Fruit fly (Drosophila melanogaster) whole organism, embryonic: ENCODE results near the gene rumi.

Experiments used
- Abd-B ChIP-seq: fragments of 200-800 bp; sonication (Bioruptor generic); optimal IDR thresholded peaks from 2 replicates; lab custom pipeline; 2018; ENCODE audit warnings: missing biosample characterization, mild to moderate bottlenecking, missing genetic modification characterization, moderate library complexity
- Bgb ChIP-seq: fragments of 200-800 bp; sonication (Bioruptor generic); IDR thresholded peaks from 2 replicates; pipeline ENCODE4 v1.3.6; 2022; ENCODE audit warnings: missing biosample characterization, missing genetic modification characterization; ENCODE audit not compliant: partially characterized antibody
- CG10267 ChIP-seq: fragments of 200-800 bp; sonication (Bioruptor generic); optimal IDR thresholded peaks from 2 replicates; lab custom pipeline; 2018; ENCODE audit warnings: missing biosample characterization, mild to moderate bottlenecking, missing genetic modification characterization, moderate library complexity
- CG13123 ChIP-seq: fragments of 200-800 bp; sonication (Bioruptor generic); optimal IDR thresholded peaks from 2 replicates; lab custom pipeline; 2016; ENCODE audit warnings: missing biosample characterization, missing genetic modification characterization
- CG13424 ChIP-seq: fragments of 200-800 bp; sonication (Bioruptor generic); optimal IDR thresholded peaks from 2 replicates; lab custom pipeline; 2019; ENCODE audit warnings: missing biosample characterization, mild to moderate bottlenecking, missing genetic modification characterization, moderate library complexity
- CG14710 ChIP-seq: fragments of 200-800 bp; sonication (Bioruptor generic); optimal IDR thresholded peaks from 3 replicates; lab custom pipeline; 2019; ENCODE audit warnings: missing biosample characterization, mild to moderate bottlenecking, missing genetic modification characterization, moderate library complexity
- CG14965 ChIP-seq: fragments of 200-800 bp; sonication (Bioruptor generic); optimal IDR thresholded peaks from 2 replicates; lab custom pipeline; 2016; ENCODE audit warnings: missing biosample characterization, missing genetic modification characterization, borderline replicate concordance
- CG1529 ChIP-seq: fragments of 200-800 bp; sonication (Bioruptor generic); optimal IDR thresholded peaks from 3 replicates; lab custom pipeline; 2018; ENCODE audit warnings: missing biosample characterization, missing genetic modification characterization
- CG15479 ChIP-seq: fragments of 200-800 bp; sonication (Bioruptor generic); optimal IDR thresholded peaks from 3 replicates; lab custom pipeline; 2019; ENCODE audit warnings: missing biosample characterization, mild to moderate bottlenecking, missing genetic modification characterization, moderate library complexity
- CG17912 ChIP-seq: fragments of 200-800 bp; sonication (Bioruptor generic); optimal IDR thresholded peaks from 2 replicates; lab custom pipeline; 2018; ENCODE audit warnings: missing biosample characterization, mild to moderate bottlenecking, missing genetic modification characterization
- CG18262 ChIP-seq: fragments of 200-800 bp; optimal IDR thresholded peaks from 3 replicates; lab custom pipeline; 2019; ENCODE audit warnings: missing biosample characterization, mild to moderate bottlenecking, missing genetic modification characterization, moderate library complexity
- CG18619 ChIP-seq: fragments of 200-800 bp; sonication (Bioruptor generic); optimal IDR thresholded peaks from 3 replicates; lab custom pipeline; 2017; ENCODE audit warnings: missing biosample characterization, mild to moderate bottlenecking, missing genetic modification characterization
- CG31441 ChIP-seq: fragments of 200-800 bp; sonication (Bioruptor generic); IDR thresholded peaks from 2 replicates; pipeline ENCODE4 v1.3.6; 2022; ENCODE audit warnings: missing biosample characterization, missing genetic modification characterization
- CG33557 ChIP-seq: fragments of 200-800 bp; sonication (Bioruptor generic); optimal IDR thresholded peaks from 2 replicates; lab custom pipeline; 2019; ENCODE audit warnings: missing biosample characterization, mild to moderate bottlenecking, missing genetic modification characterization, moderate library complexity
- CG42726 ChIP-seq: fragments of 200-800 bp; sonication (Bioruptor generic); IDR thresholded peaks from 2 replicates; pipeline ENCODE4 v1.3.6; 2022; ENCODE audit warnings: missing biosample characterization, missing genetic modification characterization; ENCODE audit not compliant: partially characterized antibody
- CG4424 ChIP-seq: fragments of 200-800 bp; sonication (Bioruptor generic); optimal IDR thresholded peaks from 3 replicates; lab custom pipeline; 2016; ENCODE audit warnings: missing biosample characterization, missing genetic modification characterization
- CG5245 ChIP-seq: fragments of 200-800 bp; sonication (Bioruptor generic); optimal IDR thresholded peaks from 3 replicates; lab custom pipeline; 2016; ENCODE audit warnings: missing biosample characterization, missing genetic modification characterization
- CG8924 ChIP-seq: fragments of 200-800 bp; optimal IDR thresholded peaks from 3 replicates; lab custom pipeline; 2019; ENCODE audit warnings: missing biosample characterization, mild to moderate bottlenecking, missing genetic modification characterization, moderate library complexity
- HLH4C ChIP-seq: fragments of 200-800 bp; sonication (Bioruptor generic); IDR thresholded peaks from 3 replicates; pipeline ENCODE4 v1.3.6; 2022; ENCODE audit warnings: missing biosample characterization, missing genetic modification characterization; ENCODE audit not compliant: partially characterized antibody
- Kr ChIP-seq: fragments of 200-800 bp; sonication (Bioruptor generic); optimal IDR thresholded peaks from 2 replicates; lab custom pipeline; 2017; ENCODE audit warnings: missing biosample characterization, mild to moderate bottlenecking, missing genetic modification characterization
- Lpt ChIP-seq: fragments of >200 bp; optimal IDR thresholded peaks from 2 replicates; lab custom pipeline; 2018; ENCODE audit warnings: missing biosample characterization, missing genetic modification characterization
- Nf-YC ChIP-seq: fragments of 200-800 bp; optimal IDR thresholded peaks from 3 replicates; lab custom pipeline; 2019; ENCODE audit warnings: missing biosample characterization, mild to moderate bottlenecking, missing genetic modification characterization, moderate library complexity
- Ptx1 ChIP-seq: fragments of 200-800 bp; sonication (Bioruptor generic); IDR thresholded peaks from 2 replicates; pipeline ENCODE4 v1.3.6; 2022; ENCODE audit warnings: missing biosample characterization, missing genetic modification characterization
- Ravus ChIP-seq: fragments of 200-800 bp; sonication (Bioruptor generic); IDR thresholded peaks from 2 replicates; pipeline ENCODE4 v1.3.6; 2022; ENCODE audit warnings: missing biosample characterization, missing genetic modification characterization
- Sry-β ChIP-seq: fragments of 200-800 bp; sonication (Bioruptor generic); optimal IDR thresholded peaks from 2 replicates; lab custom pipeline; 2018; ENCODE audit warnings: missing biosample characterization, mild to moderate bottlenecking, missing genetic modification characterization, moderate library complexity
- Taf1 ChIP-seq: fragments of 200-800 bp; sonication (Bioruptor generic); IDR thresholded peaks from 2 replicates; pipeline ENCODE4 v1.3.6; 2022; ENCODE audit warnings: missing biosample characterization, missing genetic modification characterization
- Vsx1 ChIP-seq: fragments of 200-800 bp; sonication (Bioruptor generic); optimal IDR thresholded peaks from 2 replicates; lab custom pipeline; 2017; ENCODE audit warnings: missing biosample characterization, mild to moderate bottlenecking, missing genetic modification characterization, missing genetic modification reagents
- ac ChIP-seq: fragments of 200-800 bp; sonication (Bioruptor generic); optimal IDR thresholded peaks from 3 replicates; lab custom pipeline; 2017; ENCODE audit warnings: missing biosample characterization, mild to moderate bottlenecking, missing genetic modification characterization
- ato ChIP-seq: fragments of 200-800 bp; sonication (Bioruptor generic); IDR thresholded peaks from 2 replicates; pipeline ENCODE4 v1.3.6; 2022; ENCODE audit warnings: missing biosample characterization, missing genetic modification characterization; ENCODE audit not compliant: partially characterized antibody
- caup ChIP-seq: fragments of 200-800 bp; sonication (Bioruptor generic); optimal IDR thresholded peaks from 3 replicates; lab custom pipeline; 2017; ENCODE audit warnings: missing biosample characterization, mild to moderate bottlenecking, missing genetic modification characterization, moderate library complexity; ENCODE audit not compliant: severe bottlenecking
- chif ChIP-seq, 2 experiments: fragments of 200-800 bp; sonication (Bioruptor generic); optimal IDR thresholded peaks; 3 replicates each; lab custom pipeline; 2016; ENCODE audit warnings: missing biosample characterization in 2 of 2, missing genetic modification characterization in 2 of 2
- fd64A ChIP-seq: fragments of 200-800 bp; sonication (Bioruptor generic); optimal IDR thresholded peaks from 3 replicates; lab custom pipeline; 2018; ENCODE audit warnings: missing biosample characterization, mild to moderate bottlenecking, missing genetic modification characterization
- gce ChIP-seq: fragments of 200-800 bp; sonication (Bioruptor generic); IDR thresholded peaks from 3 replicates; pipeline ENCODE4 v1.3.6; 2022; ENCODE audit warnings: missing biosample characterization, missing genetic modification characterization
- gcm ChIP-seq: fragments of 200-800 bp; sonication (Bioruptor generic); optimal IDR thresholded peaks from 2 replicates; lab custom pipeline; 2019; ENCODE audit warnings: missing biosample characterization, mild to moderate bottlenecking, missing genetic modification characterization, moderate library complexity
- hbn ChIP-seq: fragments of 200-800 bp; sonication (Bioruptor generic); IDR thresholded peaks from 2 replicates; pipeline ENCODE4 v1.3.6; 2022; ENCODE audit warnings: missing biosample characterization, missing genetic modification characterization; ENCODE audit not compliant: partially characterized antibody
- hth ChIP-seq: fragments of >200 bp; optimal IDR thresholded peaks from 2 replicates; lab custom pipeline; 2017; ENCODE audit warnings: inconsistent platforms
- lola ChIP-seq, 3 experiments: fragments of >200 bp in 2 of 3; fragments of 200-800 bp in 1 of 3; sonication (Bioruptor generic) in 1 of 3; optimal IDR thresholded peaks; 2 replicates each; lab custom pipeline; 2017 to 2019; ENCODE audit warnings: missing biosample characterization in 3 of 3, missing genetic modification characterization in 3 of 3, mild to moderate bottlenecking in 1 of 3, moderate library complexity in 1 of 3
- mirr ChIP-seq: fragments of 200-800 bp; sonication (Bioruptor generic); optimal IDR thresholded peaks from 3 replicates; lab custom pipeline; 2018; ENCODE audit warnings: missing biosample characterization, mild to moderate bottlenecking, missing genetic modification characterization
- nau ChIP-seq: fragments of 200-800 bp; sonication (Bioruptor generic); optimal IDR thresholded peaks from 3 replicates; lab custom pipeline; 2017; ENCODE audit warnings: missing biosample characterization, mild to moderate bottlenecking, missing genetic modification characterization, missing genetic modification reagents
- nerfin-1 ChIP-seq: fragments of 200-800 bp; sonication (Bioruptor generic); optimal IDR thresholded peaks from 3 replicates; lab custom pipeline; 2019; ENCODE audit warnings: missing biosample characterization, mild to moderate bottlenecking, missing genetic modification characterization, moderate library complexity
- onecut ChIP-seq: fragments of 200-800 bp; sonication (Bioruptor generic); IDR thresholded peaks from 2 replicates; pipeline ENCODE4 v1.3.6; 2022; ENCODE audit warnings: missing biosample characterization, missing genetic modification characterization
- p53 ChIP-seq: fragments of 200-800 bp; sonication (Bioruptor generic); optimal IDR thresholded peaks from 2 replicates; lab custom pipeline; 2016; ENCODE audit warnings: missing biosample characterization, missing genetic modification characterization
- pros ChIP-seq: fragments of 200-800 bp; sonication (Bioruptor generic); optimal IDR thresholded peaks from 3 replicates; lab custom pipeline; 2019; ENCODE audit warnings: missing biosample characterization, mild to moderate bottlenecking, missing genetic modification characterization, moderate library complexity
- schlank ChIP-seq: fragments of 200-800 bp; sonication (Bioruptor generic); optimal IDR thresholded peaks from 2 replicates; lab custom pipeline; 2018; ENCODE audit warnings: missing biosample characterization, mild to moderate bottlenecking, missing genetic modification characterization
- tgo ChIP-seq: fragments of 200-800 bp; sonication (Bioruptor generic); IDR thresholded peaks from 3 replicates; pipeline ENCODE4 v1.3.6; 2022; ENCODE audit warnings: missing biosample characterization, missing genetic modification characterization
- toy ChIP-seq: fragments of 200-800 bp; sonication (Bioruptor generic); IDR thresholded peaks from 2 replicates; pipeline ENCODE4 v1.3.6; 2022; ENCODE audit warnings: missing biosample characterization, missing genetic modification characterization
- zen ChIP-seq: fragments of 200-800 bp; sonication (Bioruptor generic); optimal IDR thresholded peaks from 3 replicates; lab custom pipeline; 2018; ENCODE audit warnings: missing biosample characterization, mild to moderate bottlenecking, missing genetic modification characterization, moderate library complexity

Gene rumi

dm6 chr3R:22724149-22724973 is 26.0 kb downstream of the rumi start, which contains the start of gene Irp-1A (continued):
- peak; percentile 41 for TF ChIP-seq CG13123
- TF ChIP-seq hbn (GFP tag; lab: Robert Waterston, UW): peak; percentile 83
- no peak for TF ChIP-seq fd64A
- peak; percentile 9 for TF ChIP-seq CG1529
- TF ChIP-seq onecut (GFP tag; lab: Robert Waterston, UW): peak; percentile 58
- peak; percentile 77 for TF ChIP-seq HLH4C (GFP tag; lab: Robert Waterston, UW)
- peak; percentile 2; the same call in 1 of the 2 replicates for TF ChIP-seq Ravus (GFP tag; lab: Robert Waterston, UW)
- no peak for TF ChIP-seq chif (GFP tag; optimal IDR thresholded peaks at IDR 0.05; lab: Kevin White, UChicago)
- TF ChIP-seq Kr: no peak
- peak; percentile 63 for TF ChIP-seq Nf-YC
- TF ChIP-seq gcm (GFP tag; lab: Kevin White, UChicago): peak; percentile 84
- TF ChIP-seq CG14710 (tag; lab: Kevin White, UChicago): peak; percentile 81
- TF ChIP-seq CG15479: no peak
- TF ChIP-seq caup: peak; percentile 62
- peak; percentile 74 for TF ChIP-seq CG4424 (GFP tag; lab: Kevin White, UChicago)
- TF ChIP-seq CG42726 (GFP tag; lab: Robert Waterston, UW): peak; percentile 22; the same call in 1 of the 2 replicates
- peak; percentile 66 for TF ChIP-seq nerfin-1 (tag; lab: Kevin White, UChicago)
- peak; percentile 81 for TF ChIP-seq CG10267 (tag; lab: Kevin White, UChicago)
- no peak for TF ChIP-seq hth
- no peak for TF ChIP-seq CG5245 (GFP tag; lab: Kevin White, UChicago)
- no peak for TF ChIP-seq p53 (GFP tag; lab: Kevin White, UChicago)
- TF ChIP-seq pros (GFP tag; lab: Kevin White, UChicago): no peak
- no peak for TF ChIP-seq Lpt
- TF ChIP-seq gce (GFP tag; lab: Robert Waterston, UW): peak; percentile 65; the same call in 1 of the 3 replicates
- TF ChIP-seq CG13424 (tag; lab: Kevin White, UChicago): peak; percentile 81
- TF ChIP-seq CG14965: no peak
- peak; percentile 88 for TF ChIP-seq CG8924 (tag; lab: Kevin White, UChicago)
- peak; percentile 66 for TF ChIP-seq CG33557 (GFP tag; lab: Kevin White, UChicago)
- TF ChIP-seq toy (GFP tag; lab: Robert Waterston, UW): 0 out of 2 replicates have a peak, but pooled peaks have one; percentile 56
- TF ChIP-seq ac (GFP tag; lab: Kevin White, UChicago): no peak
- TF ChIP-seq CG17912 (GFP tag; lab: Kevin White, UChicago): no peak
- TF ChIP-seq Taf1 (GFP tag; lab: Robert Waterston, UW): 0 out of 2 replicates have a peak, but pooled peaks have one; percentile 26
- peak; percentile 37 for TF ChIP-seq Abd-B (GFP tag; lab: Kevin White, UChicago)
- TF ChIP-seq ato (GFP tag; lab: Robert Waterston, UW): peak; percentile 41
- peak; percentile 57 for TF ChIP-seq zen (tag; lab: Kevin White, UChicago)
- TF ChIP-seq nau (GFP tag; lab: Kevin White, UChicago): peak; percentile 11
- TF ChIP-seq Vsx1: peak; percentile 57
- TF ChIP-seq CG31441: peak; percentile 87
- TF ChIP-seq CG18262 (tag; lab: Kevin White, UChicago): peak; percentile 85
- TF ChIP-seq schlank (tag; lab: Kevin White, UChicago): peak; percentile 21
- peak in 1 of 3 experiments; percentile 71 for TF ChIP-seq lola (GFP tag; optimal IDR thresholded peaks at IDR 0.05; lab: Kevin White, UChicago)
- TF ChIP-seq Ptx1 (GFP tag; lab: Robert Waterston, UW): peak; percentile 80
- TF ChIP-seq Sry-β (GFP tag; lab: Kevin White, UChicago): peak; percentile 56
- TF ChIP-seq mirr: peak; percentile 43
- peak; percentile 78 for TF ChIP-seq tgo (GFP tag; lab: Robert Waterston, UW)
- TF ChIP-seq Bgb (GFP tag; lab: Robert Waterston, UW): peak; percentile 86
- peak; percentile 47 for TF ChIP-seq CG18619 (GFP tag; lab: Kevin White, UChicago)
